Worm (Caenorhabditis elegans) whole organism, L4/young adult: ENCODE results near the gene B0554.4.

Experiments used
- dao-5 ChIP-seq: sonication (generic microtip); optimal IDR thresholded peaks from 2 replicates; lab custom pipeline; 2016; ENCODE audit warnings: missing genotype, missing genetic modification characterization, moderate library complexity, missing compliant biosample characterization
- him-1 ChIP-seq: sonication (generic microtip); optimal IDR thresholded peaks from 2 replicates; lab custom pipeline; 2016; ENCODE audit warnings: missing genotype, missing genetic modification reagents, missing genetic modification characterization, missing compliant biosample characterization

DNA sequence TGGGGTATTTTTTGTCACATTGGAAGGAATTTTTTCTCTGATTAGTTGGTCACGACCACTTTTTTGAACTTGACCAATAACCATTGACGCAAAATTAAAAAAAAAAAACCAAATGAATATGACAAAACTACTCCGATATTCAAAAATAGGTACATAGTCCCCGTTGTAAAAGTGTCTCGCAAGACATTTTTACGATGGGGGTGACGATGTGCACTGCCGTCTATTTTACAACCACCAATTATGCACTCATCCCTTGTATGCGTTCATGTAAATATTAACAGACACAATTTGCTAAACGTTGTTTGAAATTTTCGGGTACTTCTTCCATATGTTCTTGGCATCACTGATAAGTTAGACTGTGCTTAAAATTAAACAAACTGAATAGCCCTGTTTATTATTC, 29.2 kb upstream of the B0554.4 start, which contains the start of gene scl-27:
- TF ChIP-seq him-1 (tag; lab: Kevin White, UChicago) (no peak), dao-5 (no peak)
